Worm (Caenorhabditis elegans): ENCODE data around the gene fbxa-170.
"Not testable (repeated sequence)": the region's sequence is repeated elsewhere in the genome, so short reads cannot be mapped to it uniquely, and the experiment has no call there.

Gene fbxa-170

ce11 chrX:1703840-1704239 is 25.9 kb upstream of the fbxa-170 start, which contains the start of gene C36C9.5 (continued):
- no peak for TF ChIP-seq nhr-120 (GFP tag; IDR thresholded peaks at IDR 0.05)
- no peak for TF ChIP-seq lin-26 (GFP tag; IDR thresholded peaks at IDR 0.05)
- no peak for TF ChIP-seq F55B11.4 (tag; optimal IDR thresholded peaks at IDR 0.05; ENCODE audit: borderline replicate concordance, insufficient read depth)

DNA sequence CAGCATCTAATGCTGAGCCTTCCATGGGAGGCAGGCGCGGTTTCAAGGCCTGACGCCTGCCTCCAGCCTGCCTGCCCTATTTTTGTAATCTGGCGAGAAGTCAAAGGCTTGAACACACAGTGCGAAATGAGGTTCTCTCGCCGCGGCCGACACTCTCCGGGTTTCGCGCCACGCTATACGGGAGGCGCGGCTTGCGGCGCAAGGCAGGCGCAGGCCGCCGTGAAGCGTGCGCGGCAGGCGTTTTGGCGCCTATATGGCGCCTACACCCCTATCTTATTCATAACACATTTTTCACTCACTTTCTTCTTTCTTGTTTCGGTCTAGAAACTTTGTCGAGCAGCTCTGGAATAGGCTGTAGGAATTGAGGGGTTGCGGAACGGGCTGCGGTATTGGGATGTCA is 25.1 kb upstream of the fbxa-170 start:
- no peak for TF ChIP-seq athp-1 (tag; optimal IDR thresholded peaks at IDR 0.05)
- TF ChIP-seq zfh-2 (GFP tag; conservative IDR thresholded peaks at IDR 0.05), result peak; percentile 94
- no peak for TF ChIP-seq K12H6.12 (tag; optimal IDR thresholded peaks at IDR 0.05)
- TF ChIP-seq F23B12.7 (tag; optimal IDR thresholded peaks at IDR 0.05; ENCODE audit: insufficient read depth), result no peak
- TF ChIP-seq cebp-2 (GFP tag; IDR thresholded peaks at IDR 0.05), result 0 out of 2 replicates have a peak, but pooled peaks have one; percentile 48
- TF ChIP-seq nhr-80 (tag; optimal IDR thresholded peaks at IDR 0.05), result no peak
- peak; percentile 70; the same call in 1 of the 2 replicates for TF ChIP-seq egrh-3 (GFP tag; IDR thresholded peaks at IDR 0.05)

DNA sequence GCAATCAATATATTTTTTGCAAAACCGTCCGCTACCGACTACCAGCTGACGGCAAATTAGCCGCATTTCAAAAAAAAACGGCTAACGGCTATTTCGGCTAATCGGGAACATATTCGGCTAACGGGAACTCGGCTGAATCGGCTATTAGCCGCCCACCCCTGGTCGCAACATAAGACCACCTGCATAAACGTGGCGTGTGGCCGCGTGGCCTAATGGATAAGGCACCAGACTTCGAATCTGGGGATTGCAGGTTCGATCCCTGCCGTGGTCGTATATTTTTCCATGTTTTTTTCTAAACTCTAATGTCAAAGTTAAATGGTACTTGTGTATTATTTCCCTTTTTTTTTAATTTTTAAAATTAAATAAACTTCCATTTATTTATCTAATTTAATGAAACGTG is 20.6 kb upstream of the fbxa-170 start:
- peak; percentile 36; the same call in 1 of the 2 replicates for TF ChIP-seq D2030.7 (GFP tag; IDR thresholded peaks at IDR 0.05)
- TF ChIP-seq F23B12.7 (tag; optimal IDR thresholded peaks at IDR 0.05; ENCODE audit: insufficient read depth), result no peak
- TF ChIP-seq tbp1 (GFP tag; optimal IDR thresholded peaks at IDR 0.05), result peak; percentile 80
- peak; percentile 33; the same call in 1 of the 2 replicates for TF ChIP-seq zfh-2 (GFP tag; conservative IDR thresholded peaks at IDR 0.05)
- TF ChIP-seq let-526 (GFP tag; IDR thresholded peaks at IDR 0.05), result no peak
- no peak for TF ChIP-seq madf-10 (tag; optimal IDR thresholded peaks at IDR 0.05)
- no peak for TF ChIP-seq madf-6 (GFP tag; IDR thresholded peaks at IDR 0.05)
- peak; percentile 19 for TF ChIP-seq rpc-1 (optimal IDR thresholded peaks at IDR 0.05)
- TF ChIP-seq rpc-1 (tag; optimal IDR thresholded peaks at IDR 0.05), result peak; percentile 73
- peak; percentile 64 for TF ChIP-seq him-1 (tag; optimal IDR thresholded peaks at IDR 0.05)
- TF ChIP-seq ceh-91 (GFP tag; IDR thresholded peaks at IDR 0.05), result 0 out of 2 replicates have a peak, but pooled peaks have one; percentile 28
- TF ChIP-seq B0261.1 (tag; optimal IDR thresholded peaks at IDR 0.05), result peak; percentile 51

DNA sequence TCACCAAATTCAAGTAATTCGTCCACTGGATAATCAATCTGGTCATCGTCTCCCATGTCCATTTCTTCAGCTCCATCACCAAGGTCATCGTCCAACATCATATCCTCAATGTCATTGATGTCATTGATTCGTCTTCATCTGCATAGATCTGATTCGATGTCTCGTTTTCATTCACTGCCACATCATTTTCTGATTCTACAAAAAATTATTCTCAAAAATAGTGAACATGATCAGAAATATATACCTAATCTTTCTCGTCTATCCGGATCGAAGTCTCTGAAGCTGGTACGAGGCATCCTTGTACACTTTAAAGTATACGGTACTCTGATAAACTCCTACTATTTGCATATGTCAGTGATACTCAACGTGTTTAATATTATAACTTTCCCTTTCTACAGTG is 19.0 kb upstream of the fbxa-170 start, which contains the start of gene C36C9.4:
Gene C36C9.4, minus strand, starts transcription at position 101 of the 400 bp plus-strand sequence.
- TF ChIP-seq atf-7 (tag; optimal IDR thresholded peaks at IDR 0.05); mcd-1 (GFP tag; IDR thresholded peaks at IDR 0.05); B0019.2 (GFP tag; conservative IDR thresholded peaks at IDR 0.05): not testable (repeated sequence)

- TF ChIP-seq tbx-9 (tag; optimal IDR thresholded peaks at IDR 0.05; ENCODE audit: borderline replicate concordance); attf-5 (GFP tag; optimal IDR thresholded peaks at IDR 0.05); zim-3 (tag; optimal IDR thresholded peaks at IDR 0.05): not testable (repeated sequence)
Measured at ce11 chrX:1690894-1691293, 13.0 kb upstream of the fbxa-170 start, which contains the start of gene C36C9.6. TSS of gene C36C9.6 (minus strand) at chrX:1690994.

- not testable (repeated sequence) for TF ChIP-seq hsf-1 (GFP tag; IDR thresholded peaks at IDR 0.05); mxl-1 (tag; optimal IDR thresholded peaks at IDR 0.05); F52B5.7 (tag; optimal IDR thresholded peaks at IDR 0.05)
Measured at ce11 chrX:1689996-1690395, 12.1 kb upstream of the fbxa-170 start, which contains the start of gene C36C9.12. TSS of gene C36C9.12 (minus strand) at chrX:1690096.

ce11 chrX:1687079-1687478 is 9.2 kb upstream of the fbxa-170 start, which contains the start of gene C36C9.11:
TSS of gene C36C9.11 (plus strand) at chrX:1687379.
- TF ChIP-seq efl-1 (GFP tag; optimal IDR thresholded peaks at IDR 0.05); tlf-1 (GFP tag; optimal IDR thresholded peaks at IDR 0.05); lin-26 (GFP tag; IDR thresholded peaks at IDR 0.05): not testable (repeated sequence)
